Fruit fly (Drosophila melanogaster) whole organism, embryonic: Measurements from ENCODE around the gene cnir.

Experiments
- Abd-B ChIP-seq: fragments of 200-800 bp; sonication (Bioruptor generic); optimal IDR thresholded peaks from 2 replicates; lab custom pipeline; 2018; ENCODE audit warnings: missing biosample characterization, mild to moderate bottlenecking, missing genetic modification characterization, moderate library complexity
- Adf1 ChIP-seq: fragments of 200-800 bp; sonication (Bioruptor generic); IDR thresholded peaks from 2 replicates; pipeline ENCODE4 v1.3.6; 2022; ENCODE audit warnings: missing biosample characterization, missing genetic modification characterization
- BtbVII ChIP-seq: fragments of 200-800 bp; sonication (Bioruptor generic); optimal IDR thresholded peaks from 3 replicates; lab custom pipeline; 2017; ENCODE audit warnings: missing biosample characterization, mild to moderate bottlenecking, missing genetic modification characterization
- CG11398 ChIP-seq: fragments of 200-800 bp; sonication (Bioruptor generic); optimal IDR thresholded peaks from 2 replicates; lab custom pipeline; 2016; ENCODE audit warnings: missing biosample characterization, missing genetic modification characterization
- CG11723 ChIP-seq: fragments of 200-800 bp; sonication (Bioruptor generic); optimal IDR thresholded peaks from 2 replicates; lab custom pipeline; 2017; ENCODE audit warnings: missing biosample characterization, mild to moderate bottlenecking, missing genetic modification characterization
- CG15269 ChIP-seq: fragments of 200-800 bp; sonication (Bioruptor generic); optimal IDR thresholded peaks from 2 replicates; lab custom pipeline; 2018; ENCODE audit warnings: missing biosample characterization, mild to moderate bottlenecking, missing genetic modification characterization, moderate library complexity
- CG1602 ChIP-seq: fragments of 200-800 bp; sonication (Bioruptor generic); optimal IDR thresholded peaks from 3 replicates; lab custom pipeline; 2016; ENCODE audit warnings: missing biosample characterization, missing genetic modification characterization
- CG3163 ChIP-seq: fragments of 200-800 bp; sonication (Bioruptor generic); optimal IDR thresholded peaks from 3 replicates; lab custom pipeline; 2016; ENCODE audit warnings: missing biosample characterization, missing genetic modification characterization
- CG6791 ChIP-seq: fragments of 200-800 bp; sonication (Bioruptor generic); IDR thresholded peaks from 3 replicates; pipeline ENCODE4 v1.3.6; 2022; ENCODE audit warnings: missing biosample characterization, missing genetic modification characterization; ENCODE audit not compliant: partially characterized antibody
- CG7839 ChIP-seq: fragments of 200-800 bp; sonication (Bioruptor generic); optimal IDR thresholded peaks from 3 replicates; lab custom pipeline; 2018; ENCODE audit warnings: missing biosample characterization, mild to moderate bottlenecking, missing genetic modification characterization, moderate library complexity
- CG8765 ChIP-seq: fragments of 200-800 bp; sonication (Bioruptor generic); IDR thresholded peaks from 2 replicates; pipeline ENCODE4 v1.3.6; 2022; ENCODE audit warnings: missing biosample characterization, missing genetic modification characterization
- CG9437 ChIP-seq: fragments of 200-800 bp; sonication (Bioruptor generic); optimal IDR thresholded peaks from 2 replicates; lab custom pipeline; 2018; ENCODE audit warnings: missing biosample characterization, mild to moderate bottlenecking, missing genetic modification characterization
- Dip3 ChIP-seq: fragments of 200-800 bp; sonication (Bioruptor generic); optimal IDR thresholded peaks from 3 replicates; lab custom pipeline; 2016; ENCODE audit warnings: missing biosample characterization, missing genetic modification characterization
- Fer3 ChIP-seq: fragments of 200-800 bp; sonication (Bioruptor generic); optimal IDR thresholded peaks from 2 replicates; lab custom pipeline; 2018; ENCODE audit warnings: missing biosample characterization, mild to moderate bottlenecking, missing genetic modification characterization, moderate library complexity
- Hsf ChIP-seq: fragments of 200-800 bp; sonication (Bioruptor generic); optimal IDR thresholded peaks from 3 replicates; lab custom pipeline; 2016; ENCODE audit warnings: missing biosample characterization, missing genetic modification characterization
- Jarid2 ChIP-seq: fragments of 200-800 bp; sonication (Bioruptor generic); optimal IDR thresholded peaks from 3 replicates; lab custom pipeline; 2017; ENCODE audit warnings: mild to moderate bottlenecking, missing biosample characterization, missing genetic modification reagents, missing genetic modification characterization
- MESR4 ChIP-seq: fragments of 200-800 bp; sonication (Bioruptor generic); optimal IDR thresholded peaks from 2 replicates; lab custom pipeline; 2018; ENCODE audit warnings: missing biosample characterization, mild to moderate bottlenecking, missing genetic modification characterization, moderate library complexity
- Mrtf ChIP-seq: fragments of 200-800 bp; sonication (Bioruptor generic); IDR thresholded peaks from 3 replicates; pipeline ENCODE4 v1.3.6; 2022; ENCODE audit warnings: missing biosample characterization, missing genetic modification characterization
- Nf-YC ChIP-seq: fragments of 200-800 bp; optimal IDR thresholded peaks from 3 replicates; lab custom pipeline; 2019; ENCODE audit warnings: missing biosample characterization, mild to moderate bottlenecking, missing genetic modification characterization, moderate library complexity
- Ssrp ChIP-seq: fragments of 200-800 bp; sonication (Bioruptor generic); optimal IDR thresholded peaks from 2 replicates; lab custom pipeline; 2018; ENCODE audit warnings: missing biosample characterization, mild to moderate bottlenecking, missing genetic modification characterization, moderate library complexity
- Trl ChIP-seq, 3 experiments: fragments of >200 bp in 2 of 3; fragments of 200-800 bp in 1 of 3; sonication (Bioruptor generic) in 1 of 3; optimal IDR thresholded peaks; 2 replicates in 1 of 3; 3 replicates in 2 of 3; lab custom pipeline; 2016 to 2017; ENCODE audit warnings: missing biosample characterization in 1 of 3, missing genetic modification characterization in 1 of 3
- ab ChIP-seq: fragments of 200-800 bp; sonication (Bioruptor generic); optimal IDR thresholded peaks from 2 replicates; lab custom pipeline; 2016; ENCODE audit warnings: missing biosample characterization, missing genetic modification characterization
- amos ChIP-seq: fragments of 200-800 bp; sonication (Bioruptor generic); IDR thresholded peaks from 2 replicates; pipeline ENCODE4 v1.3.6; 2022; ENCODE audit warnings: missing biosample characterization, missing genetic modification characterization; ENCODE audit not compliant: partially characterized antibody
- crc ChIP-seq: fragments of 200-800 bp; sonication (Bioruptor generic); optimal IDR thresholded peaks from 2 replicates; lab custom pipeline; 2016; ENCODE audit warnings: missing biosample characterization, missing genetic modification characterization
- crol ChIP-seq: fragments of 200-800 bp; sonication (Bioruptor generic); IDR thresholded peaks from 2 replicates; pipeline ENCODE4 v1.3.6; 2022; ENCODE audit warnings: missing biosample characterization, missing genetic modification characterization
- esg ChIP-seq: fragments of 200-800 bp; sonication (Bioruptor generic); conservative IDR thresholded peaks from 2 replicates; pipeline ENCODE4 v1.3.6; 2022; ENCODE audit warnings: missing biosample characterization, missing genetic modification characterization
- ewg ChIP-seq: fragments of 200-800 bp; sonication (Bioruptor generic); optimal IDR thresholded peaks from 3 replicates; lab custom pipeline; 2017; ENCODE audit warnings: mild to moderate bottlenecking, missing biosample characterization, missing genetic modification reagents, missing genetic modification characterization
- eyg ChIP-seq: fragments of 200-800 bp; sonication (Bioruptor generic); optimal IDR thresholded peaks from 3 replicates; lab custom pipeline; 2016; ENCODE audit warnings: missing biosample characterization, missing genetic modification characterization
- fd102C ChIP-seq: fragments of 200-800 bp; sonication (Bioruptor generic); optimal IDR thresholded peaks from 2 replicates; lab custom pipeline; 2018; ENCODE audit warnings: missing biosample characterization, mild to moderate bottlenecking, missing genetic modification characterization, moderate library complexity
- hb ChIP-seq: fragments of 200-800 bp; sonication (Bioruptor generic); IDR thresholded peaks from 3 replicates; pipeline ENCODE4 v1.3.6; 2022; ENCODE audit warnings: missing biosample characterization, missing genetic modification characterization; ENCODE audit not compliant: partially characterized antibody
- hkb ChIP-seq, 2 experiments: fragments of 200-800 bp in 1 of 2; fragments of >200 bp in 1 of 2; sonication (Bioruptor generic) in 1 of 2; IDR thresholded peaks in 1 of 2; optimal IDR thresholded peaks in 1 of 2; 2 replicates each; pipeline versions ENCODE4 v1.3.6 to Lab custom; 2017 to 2022; ENCODE audit warnings: missing biosample characterization in 1 of 2, missing genetic modification characterization in 1 of 2
- hth ChIP-seq: fragments of >200 bp; optimal IDR thresholded peaks from 2 replicates; lab custom pipeline; 2017; ENCODE audit warnings: inconsistent platforms
- insv ChIP-seq, 2 experiments: fragments of 200-800 bp; sonication (Bioruptor generic); optimal IDR thresholded peaks; 3 replicates each; lab custom pipeline; 2016 to 2018; ENCODE audit warnings: missing biosample characterization in 2 of 2, missing genetic modification characterization in 2 of 2
- jing ChIP-seq: fragments of 200-800 bp; sonication (Bioruptor generic); optimal IDR thresholded peaks from 2 replicates; lab custom pipeline; 2018; ENCODE audit warnings: missing biosample characterization, mild to moderate bottlenecking, missing genetic modification characterization
- lbe ChIP-seq: fragments of 200-800 bp; sonication (Bioruptor generic); optimal IDR thresholded peaks from 2 replicates; lab custom pipeline; 2016; ENCODE audit warnings: missing biosample characterization, mild to moderate bottlenecking, missing genetic modification characterization
- nerfin-2 ChIP-seq: fragments of 200-800 bp; sonication (Bioruptor generic); IDR thresholded peaks from 2 replicates; pipeline ENCODE4 v1.3.6; 2022; ENCODE audit warnings: missing biosample characterization, missing genetic modification characterization; ENCODE audit not compliant: partially characterized antibody
- nmo ChIP-seq: fragments of 200-800 bp; sonication (Bioruptor generic); optimal IDR thresholded peaks from 2 replicates; lab custom pipeline; 2018; ENCODE audit warnings: missing biosample characterization, mild to moderate bottlenecking, missing genetic modification characterization, moderate library complexity
- otp ChIP-seq: fragments of 200-800 bp; sonication (Bioruptor generic); IDR thresholded peaks from 3 replicates; pipeline ENCODE4, ENCODE4 v1.3.6; 2022; ENCODE audit warnings: missing biosample characterization, missing genetic modification characterization
- peb ChIP-seq: fragments of 200-800 bp; sonication (Bioruptor generic); IDR thresholded peaks from 2 replicates; pipeline ENCODE4 v1.3.6; 2022; ENCODE audit warnings: missing biosample characterization, missing genetic modification characterization
- pnt ChIP-seq: fragments of 200-800 bp; sonication (Bioruptor generic); optimal IDR thresholded peaks from 3 replicates; lab custom pipeline; 2016; ENCODE audit warnings: missing biosample characterization, missing genetic modification characterization
- prd ChIP-seq, 3 experiments: fragments of >200 bp in 2 of 3; fragments of 200-800 bp in 1 of 3; sonication (Bioruptor generic) in 1 of 3; optimal IDR thresholded peaks in 2 of 3; IDR thresholded peaks in 1 of 3; 2 replicates in 2 of 3; 3 replicates in 1 of 3; pipeline versions ENCODE4 v1.3.6 to Lab custom; 2017 to 2022; ENCODE audit warnings: missing biosample characterization in 1 of 3, missing genetic modification characterization in 1 of 3
- ro ChIP-seq: fragments of 200-800 bp; sonication (Bioruptor generic); IDR thresholded peaks from 2 replicates; pipeline ENCODE4 v1.3.6; 2022; ENCODE audit warnings: missing biosample characterization, missing genetic modification characterization
- schlank ChIP-seq: fragments of 200-800 bp; sonication (Bioruptor generic); optimal IDR thresholded peaks from 2 replicates; lab custom pipeline; 2018; ENCODE audit warnings: missing biosample characterization, mild to moderate bottlenecking, missing genetic modification characterization
- sens-2 ChIP-seq: fragments of 200-800 bp; sonication (Bioruptor generic); IDR thresholded peaks from 2 replicates; pipeline ENCODE4 v1.3.6; 2022; ENCODE audit warnings: missing biosample characterization, missing genetic modification characterization
- stwl ChIP-seq: fragments of 200-800 bp; sonication (Bioruptor generic); optimal IDR thresholded peaks from 3 replicates; lab custom pipeline; 2018; ENCODE audit warnings: missing biosample characterization, mild to moderate bottlenecking, missing genetic modification characterization, moderate library complexity
- sug ChIP-seq: fragments of 200-800 bp; optimal IDR thresholded peaks from 2 replicates; lab custom pipeline; 2019; ENCODE audit warnings: missing biosample characterization, mild to moderate bottlenecking, missing genetic modification characterization, moderate library complexity
- tin ChIP-seq: fragments of 200-800 bp; sonication (Bioruptor generic); optimal IDR thresholded peaks from 3 replicates; lab custom pipeline; 2016; ENCODE audit warnings: missing biosample characterization, missing genetic modification characterization
- zfh1 ChIP-seq: fragments of 200-800 bp; sonication (Bioruptor generic); IDR thresholded peaks from 3 replicates; pipeline ENCODE4 v1.3.6; 2022; ENCODE audit warnings: missing biosample characterization, missing genetic modification characterization

cnir gene

DNA sequence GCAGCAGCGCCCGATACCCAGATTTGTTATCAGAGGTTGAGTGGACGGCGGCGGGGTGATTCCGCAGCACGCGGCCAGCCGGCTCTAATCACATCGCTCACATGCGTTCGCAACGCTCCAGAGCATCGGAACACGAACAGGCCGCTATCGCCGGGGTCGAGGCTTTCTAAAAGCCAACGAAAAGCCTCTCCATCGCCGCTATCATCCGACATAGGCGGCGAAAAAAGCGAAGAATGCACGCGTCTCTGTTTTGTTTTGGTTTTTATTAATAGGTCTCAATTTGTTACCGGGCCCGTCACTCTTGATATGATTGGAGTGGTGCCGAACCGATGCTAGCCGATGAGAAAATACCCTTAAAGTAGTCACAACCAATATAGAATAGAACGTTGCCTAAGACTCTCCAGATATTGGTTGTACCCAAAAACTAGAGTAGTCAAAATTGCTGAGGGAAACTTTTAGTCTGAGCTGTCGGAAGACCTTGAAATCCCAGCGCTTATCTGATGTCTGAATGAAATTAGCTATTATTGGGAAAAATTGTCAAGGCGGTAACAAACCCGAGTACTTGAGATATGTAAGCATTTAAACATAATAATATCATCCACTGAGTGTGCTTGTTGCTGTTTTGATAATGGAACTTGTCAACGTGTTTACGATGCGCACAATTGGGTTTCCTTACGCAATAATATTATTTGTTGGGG lies 2.5 kb upstream of the cnir start, which contains the start of gene CG17261 (continued):
- TF ChIP-seq Mrtf (no peak), CG7839 (tag; lab: Kevin White, UChicago) (peak; percentile 39), jing (no peak), fd102C (GFP tag; lab: Kevin White, UChicago) (no peak), zfh1 (no peak), schlank (peak; percentile 65), hth (lab: Kevin White, UChicago) (no peak), nerfin-2 (GFP tag; lab: Robert Waterston, UW) (no peak), CG1602 (no peak), BtbVII (GFP tag; lab: Kevin White, UChicago) (no peak), CG9437 (GFP tag; lab: Kevin White, UChicago) (no peak), sens-2 (GFP tag; lab: Robert Waterston, UW) (no peak), peb (GFP tag; lab: Robert Waterston, UW) (no peak), eyg (no peak), Trl (optimal IDR thresholded peaks at IDR 0.05; lab: Kevin White, UChicago) (no peak), Trl (GFP tag; optimal IDR thresholded peaks at IDR 0.05; lab: Kevin White, UChicago) (peak; percentile 37), ro (GFP tag; lab: Robert Waterston, UW) (no peak), stwl (tag; lab: Kevin White, UChicago) (no peak), Hsf (GFP tag; lab: Kevin White, UChicago) (peak; percentile 6), Fer3 (tag; lab: Kevin White, UChicago) (peak; percentile 44), Dip3 (peak; percentile 41), esg (GFP tag; lab: Robert Waterston, UW) (no peak), prd (optimal IDR thresholded peaks at IDR 0.05; lab: Kevin White, UChicago) (no peak), prd (GFP tag; IDR thresholded peaks at IDR 0.05; lab: Robert Waterston, UW) (0 out of 3 replicates have a peak, but pooled peaks have one; percentile 28), insv (GFP tag; optimal IDR thresholded peaks at IDR 0.05; lab: Kevin White, UChicago) (no peak), CG11398 (GFP tag; lab: Kevin White, UChicago) (no peak), sug (tag; lab: Kevin White, UChicago) (peak; percentile 93), CG15269 (tag; lab: Kevin White, UChicago) (peak; percentile 55), Nf-YC (tag; lab: Kevin White, UChicago) (no peak), MESR4 (no peak), hkb (optimal IDR thresholded peaks at IDR 0.05; lab: Kevin White, UChicago) (no peak), hkb (GFP tag; IDR thresholded peaks at IDR 0.05; lab: Robert Waterston, UW) (no peak), Jarid2 (GFP tag; lab: Kevin White, UChicago) (no peak), tin (GFP tag; lab: Kevin White, UChicago) (peak; percentile 37), Adf1 (GFP tag; lab: Robert Waterston, UW) (peak; percentile 58; the same call in 1 of the 2 replicates), amos (GFP tag; lab: Robert Waterston, UW) (no peak; the same call in 1 of the 2 replicates), nmo (GFP tag; lab: Kevin White, UChicago) (no peak), Abd-B (GFP tag; lab: Kevin White, UChicago) (no peak), crol (GFP tag; lab: Robert Waterston, UW) (peak; percentile 62), Ssrp (no peak), crc (GFP tag; lab: Kevin White, UChicago) (no peak), CG8765 (GFP tag; lab: Robert Waterston, UW) (no peak), hb (no peak), ewg (GFP tag; lab: Kevin White, UChicago) (no peak), otp (GFP tag; lab: Robert Waterston, UW) (0 out of 3 replicates have a peak, but pooled peaks have one; percentile 33), CG3163 (GFP tag; lab: Kevin White, UChicago) (no peak), pnt (GFP tag; lab: Kevin White, UChicago) (no peak), CG11723 (GFP tag; lab: Kevin White, UChicago) (no peak), ab (GFP tag; lab: Kevin White, UChicago) (no peak), lbe (GFP tag; lab: Kevin White, UChicago) (no peak), CG6791 (GFP tag; lab: Robert Waterston, UW) (no peak)
